Worm (Caenorhabditis elegans): Measurements from ENCODE around the gene T27E9.6.
A peak's percentile ranks its signal among the peaks of the same experiment; 100 is the strongest.

T27E9.6 gene

ce11 chrIII:13526191-13526590 lies 49.6 kb upstream of the T27E9.6 start (continued):
- TF ChIP-seq unc-62 (GFP tag; optimal IDR thresholded peaks at IDR 0.05 in 1 of 2) (no peak), unc-62 (tag; optimal IDR thresholded peaks at IDR 0.05) (no peak)

ce11 chrIII:13525118-13525839 lies 48.7 kb upstream of the T27E9.6 start:
- TF ChIP-seq set-16 (GFP tag; IDR thresholded peaks at IDR 0.05) (no peak), aha-1 (tag) (peak; percentile 94), hmg-1.1 (GFP tag; IDR thresholded peaks at IDR 0.05) (0 out of 2 replicates have a peak, but pooled peaks have one; percentile 18), egl-43 (GFP tag; IDR thresholded peaks at IDR 0.05) (0 out of 2 replicates have a peak, but pooled peaks have one; percentile 48), tag-97 (GFP tag; IDR thresholded peaks at IDR 0.05) (no peak), madf-9 (GFP tag; conservative IDR thresholded peaks at IDR 0.05) (0 out of 2 replicates have a peak, but pooled peaks have one; percentile 11)

- no peak for TF ChIP-seq ctbp-1 (GFP tag; IDR thresholded peaks at IDR 0.05)
Observed at ce11 chrIII:13524021-13524420, 47.4 kb upstream of the T27E9.6 start, which contains the start of gene pod-1. TSS of gene pod-1 (minus strand) at chrIII:13524121.

- TF ChIP-seq set-16 (GFP tag; IDR thresholded peaks at IDR 0.05) (peak; percentile 80), egl-43 (GFP tag; IDR thresholded peaks at IDR 0.05) (no peak)
Observed at ce11 chrIII:13518437-13518836, 41.9 kb upstream of the T27E9.6 start.

ce11 chrIII:13514470-13514869 lies 37.9 kb upstream of the T27E9.6 start, which contains the start of gene mlh-1:
TSS of gene mlh-1 (minus strand) at chrIII:13514570.
- TF ChIP-seq zfp-3 (GFP tag; conservative IDR thresholded peaks at IDR 0.05) (0 out of 2 replicates have a peak, but pooled peaks have one; percentile 34), Y48G9A.11 (GFP tag; IDR thresholded peaks at IDR 0.05) (0 out of 2 replicates have a peak, but pooled peaks have one; percentile 45), madf-5 (GFP tag; IDR thresholded peaks at IDR 0.05) (no peak)

- TF ChIP-seq lin-1 (GFP tag; IDR thresholded peaks at IDR 0.05) (no peak), cey-2 (tag; optimal IDR thresholded peaks at IDR 0.05; ENCODE audit: borderline replicate concordance, insufficient read depth) (no peak), aha-1 (tag) (peak; percentile 94), madf-5 (GFP tag; IDR thresholded peaks at IDR 0.05) (no peak), nhr-28 (tag; optimal IDR thresholded peaks at IDR 0.05) (no peak), F44E2.7 (GFP tag; IDR thresholded peaks at IDR 0.05) (no peak), F49E8.2 (tag; optimal IDR thresholded peaks at IDR 0.05; ENCODE audit: borderline replicate concordance) (no peak)
Observed at ce11 chrIII:13510753-13511152, 34.2 kb upstream of the T27E9.6 start.

ce11 chrIII:13505718-13506117 lies 29.1 kb upstream of the T27E9.6 start, which contains the start of gene T28A8.3:
TSS of gene T28A8.3 (plus strand) at chrIII:13506018.
- TF ChIP-seq unc-39 (tag; optimal IDR thresholded peaks at IDR 0.05) (no peak), lin-39 (tag; optimal IDR thresholded peaks at IDR 0.05) (no peak), nhr-28 (tag; optimal IDR thresholded peaks at IDR 0.05) (no peak), tag-97 (GFP tag; IDR thresholded peaks at IDR 0.05) (no peak), ama-1 (optimal IDR thresholded peaks at IDR 0.05) (no peak), zip-2 (tag; optimal IDR thresholded peaks at IDR 0.05) (no peak), aha-1 (tag) (no peak), arid-1 (GFP tag; conservative IDR thresholded peaks at IDR 0.05) (no peak), ceh-32 (tag; optimal IDR thresholded peaks at IDR 0.05; ENCODE audit: poor library complexity) (no peak), dpl-1 (GFP tag; optimal IDR thresholded peaks at IDR 0.05) (no peak), ceh-28 (tag; optimal IDR thresholded peaks at IDR 0.05) (no peak), ceh-82 (tag; optimal IDR thresholded peaks at IDR 0.05) (no peak), pha-4 (GFP tag; IDR thresholded peaks at IDR 0.05) (no peak), pha-4 (tag; optimal IDR thresholded peaks at IDR 0.05) (no peak), nhr-102 (tag; optimal IDR thresholded peaks at IDR 0.05) (no peak), vab-7 (GFP tag; IDR thresholded peaks at IDR 0.05) (no peak), mdl-1 (tag; optimal IDR thresholded peaks at IDR 0.05) (no peak)
